Fruit fly (Drosophila melanogaster) whole organism, embryonic: ENCODE data around the gene janA.

Experiments used
- BtbVII ChIP-seq: fragments of 200-800 bp; sonication (Bioruptor generic); optimal IDR thresholded peaks from 3 replicates; lab custom pipeline; 2017; ENCODE audit warnings: missing biosample characterization, mild to moderate bottlenecking, missing genetic modification characterization
- CG10462 ChIP-seq: fragments of 200-800 bp; sonication (Bioruptor generic); optimal IDR thresholded peaks from 2 replicates; lab custom pipeline; 2016; ENCODE audit warnings: missing biosample characterization, missing genetic modification characterization
- CG11504 ChIP-seq: fragments of 200-800 bp; sonication (Bioruptor generic); optimal IDR thresholded peaks from 3 replicates; lab custom pipeline; 2019; ENCODE audit warnings: missing biosample characterization, mild to moderate bottlenecking, missing genetic modification characterization, moderate library complexity
- CG12219 ChIP-seq: fragments of 200-800 bp; sonication (Bioruptor generic); optimal IDR thresholded peaks from 3 replicates; lab custom pipeline; 2018; ENCODE audit warnings: missing biosample characterization, mild to moderate bottlenecking, missing genetic modification characterization
- CG12769 ChIP-seq: fragments of 200-800 bp; sonication (Bioruptor generic); optimal IDR thresholded peaks from 2 replicates; lab custom pipeline; 2019; ENCODE audit warnings: missing biosample characterization, mild to moderate bottlenecking, missing genetic modification characterization, moderate library complexity
- CG12942 ChIP-seq: fragments of 200-800 bp; sonication (Bioruptor generic); optimal IDR thresholded peaks from 3 replicates; lab custom pipeline; 2016; ENCODE audit warnings: missing biosample characterization, missing genetic modification characterization
- CG13424 ChIP-seq: fragments of 200-800 bp; sonication (Bioruptor generic); optimal IDR thresholded peaks from 2 replicates; lab custom pipeline; 2019; ENCODE audit warnings: missing biosample characterization, mild to moderate bottlenecking, missing genetic modification characterization, moderate library complexity
- CG13894 ChIP-seq: fragments of 200-800 bp; sonication (Bioruptor generic); optimal IDR thresholded peaks from 3 replicates; lab custom pipeline; 2018; ENCODE audit warnings: missing biosample characterization, mild to moderate bottlenecking, missing genetic modification characterization, moderate library complexity
- CG14710 ChIP-seq: fragments of 200-800 bp; sonication (Bioruptor generic); optimal IDR thresholded peaks from 3 replicates; lab custom pipeline; 2019; ENCODE audit warnings: missing biosample characterization, mild to moderate bottlenecking, missing genetic modification characterization, moderate library complexity
- CG15696 ChIP-seq: fragments of 200-800 bp; sonication (Bioruptor generic); optimal IDR thresholded peaks from 2 replicates; lab custom pipeline; 2019; ENCODE audit warnings: missing biosample characterization, mild to moderate bottlenecking, missing genetic modification characterization, moderate library complexity
- CG1603 ChIP-seq: fragments of 200-800 bp; sonication (Bioruptor generic); optimal IDR thresholded peaks from 2 replicates; lab custom pipeline; 2019; ENCODE audit warnings: missing biosample characterization, mild to moderate bottlenecking, missing genetic modification characterization, moderate library complexity
- CG1647 ChIP-seq: fragments of 200-800 bp; sonication (Bioruptor generic); optimal IDR thresholded peaks from 3 replicates; lab custom pipeline; 2016; ENCODE audit warnings: missing biosample characterization, missing genetic modification characterization
- CG18011 ChIP-seq: fragments of 200-800 bp; sonication (Bioruptor generic); optimal IDR thresholded peaks from 2 replicates; lab custom pipeline; 2017; ENCODE audit warnings: missing biosample characterization, missing genetic modification characterization, mild to moderate bottlenecking, moderate library complexity, missing genotype
- CG18476 ChIP-seq: fragments of 200-800 bp; sonication (Bioruptor generic); optimal IDR thresholded peaks from 2 replicates; lab custom pipeline; 2016; ENCODE audit warnings: missing biosample characterization, mild to moderate bottlenecking, missing genetic modification characterization
- CG18764 ChIP-seq: fragments of 200-800 bp; sonication (Bioruptor generic); optimal IDR thresholded peaks from 3 replicates; lab custom pipeline; 2016; ENCODE audit warnings: missing biosample characterization, missing genetic modification characterization
- CG2712 ChIP-seq: fragments of 200-800 bp; optimal IDR thresholded peaks from 3 replicates; lab custom pipeline; 2019; ENCODE audit warnings: missing biosample characterization, mild to moderate bottlenecking, missing genetic modification characterization, moderate library complexity
- CG31441 ChIP-seq: fragments of 200-800 bp; sonication (Bioruptor generic); IDR thresholded peaks from 2 replicates; pipeline ENCODE4 v1.3.6; 2022; ENCODE audit warnings: missing biosample characterization, missing genetic modification characterization
- CG3281 ChIP-seq: fragments of 200-800 bp; sonication (Bioruptor generic); optimal IDR thresholded peaks from 3 replicates; lab custom pipeline; 2017; ENCODE audit warnings: missing biosample characterization, mild to moderate bottlenecking, missing genetic modification characterization
- CG3847 ChIP-seq: fragments of 200-800 bp; sonication (Bioruptor generic); IDR thresholded peaks from 2 replicates; pipeline ENCODE4 v1.3.6; 2022; ENCODE audit warnings: missing biosample characterization, missing genetic modification characterization
- CG3995 ChIP-seq: fragments of 200-800 bp; sonication (Bioruptor generic); optimal IDR thresholded peaks from 3 replicates; lab custom pipeline; 2016; ENCODE audit warnings: missing biosample characterization, missing genetic modification characterization
- CG4282 ChIP-seq: fragments of 200-800 bp; sonication (Bioruptor generic); optimal IDR thresholded peaks from 2 replicates; lab custom pipeline; 2016; ENCODE audit warnings: missing biosample characterization, missing genetic modification characterization
- CG4360 ChIP-seq: fragments of 200-800 bp; sonication (Bioruptor generic); IDR thresholded peaks from 2 replicates; pipeline ENCODE4 v1.3.6; 2022; ENCODE audit warnings: missing biosample characterization, missing genetic modification characterization
- CG7372 ChIP-seq: fragments of 200-800 bp; sonication (Bioruptor generic); IDR thresholded peaks from 2 replicates; pipeline ENCODE4 v1.3.6; 2022; ENCODE audit warnings: missing biosample characterization, missing genetic modification characterization
- CG8290 ChIP-seq, 3 experiments: fragments of 200-800 bp; sonication (Bioruptor generic); optimal IDR thresholded peaks; 2 replicates each; lab custom pipeline; 2016 to 2019; ENCODE audit warnings: missing biosample characterization in 3 of 3, missing genetic modification characterization in 3 of 3, mild to moderate bottlenecking in 2 of 3, moderate library complexity in 1 of 3
- CrebB ChIP-seq: fragments of 200-800 bp; sonication (Bioruptor generic); optimal IDR thresholded peaks from 3 replicates; lab custom pipeline; 2018; ENCODE audit warnings: missing biosample characterization, mild to moderate bottlenecking, missing genetic modification characterization
- Ets65A ChIP-seq: fragments of 200-800 bp; sonication (Bioruptor generic); peaks from one replicate; lab custom pipeline; 2016; ENCODE audit warnings: missing biosample characterization, missing genetic modification characterization
- HLH3B ChIP-seq: fragments of 200-800 bp; sonication (Bioruptor generic); IDR thresholded peaks from 2 replicates; pipeline ENCODE4 v1.3.6; 2022; ENCODE audit warnings: missing biosample characterization, missing genetic modification characterization
- HLHmδ ChIP-seq: fragments of 200-800 bp; sonication (Bioruptor generic); optimal IDR thresholded peaks from 2 replicates; lab custom pipeline; 2018; ENCODE audit warnings: missing biosample characterization, mild to moderate bottlenecking, missing genetic modification characterization, moderate library complexity
- Hr51 ChIP-seq, 2 experiments: fragments of 200-800 bp; sonication (Bioruptor generic); optimal IDR thresholded peaks; 2 replicates in 1 of 2; 3 replicates in 1 of 2; lab custom pipeline; 2016 to 2018; ENCODE audit warnings: missing biosample characterization in 2 of 2, missing genetic modification characterization in 2 of 2, mild to moderate bottlenecking in 1 of 2, moderate library complexity in 1 of 2
- Oli ChIP-seq: fragments of 200-800 bp; sonication (Bioruptor generic); optimal IDR thresholded peaks from 2 replicates; lab custom pipeline; 2018; ENCODE audit warnings: missing biosample characterization, mild to moderate bottlenecking, missing genetic modification characterization, moderate library complexity
- Rfx ChIP-seq: fragments of 200-800 bp; sonication (Bioruptor generic); IDR thresholded peaks from 2 replicates; pipeline ENCODE4 v1.3.6; 2022; ENCODE audit warnings: missing biosample characterization, missing genetic modification characterization
- TFAM ChIP-seq: fragments of 200-800 bp; sonication (Bioruptor generic); optimal IDR thresholded peaks from 2 replicates; lab custom pipeline; 2017; ENCODE audit warnings: missing biosample characterization, missing genetic modification characterization, inconsistent platforms
- Xrp1 ChIP-seq: fragments of 200-800 bp; sonication (Bioruptor generic); IDR thresholded peaks from 2 replicates; pipeline ENCODE4 v1.3.6; 2022; ENCODE audit warnings: missing biosample characterization, missing genetic modification characterization
- cwo ChIP-seq: fragments of 200-800 bp; sonication (Bioruptor generic); optimal IDR thresholded peaks from 3 replicates; lab custom pipeline; 2017; ENCODE audit warnings: missing biosample characterization, missing genetic modification characterization, mild to moderate bottlenecking, moderate library complexity, missing genetic modification reagents
- dati ChIP-seq: fragments of 200-800 bp; sonication (Bioruptor generic); IDR thresholded peaks from 2 replicates; pipeline ENCODE4 v1.3.6; 2022; ENCODE audit warnings: missing biosample characterization, missing genetic modification characterization
- fd96Cb ChIP-seq: fragments of 200-800 bp; sonication (Bioruptor generic); optimal IDR thresholded peaks from 2 replicates; lab custom pipeline; 2018; ENCODE audit warnings: missing biosample characterization, mild to moderate bottlenecking, missing genetic modification characterization, moderate library complexity
- gro ChIP-seq: fragments of 200-800 bp; sonication (Bioruptor generic); optimal IDR thresholded peaks from 2 replicates; lab custom pipeline; 2016; ENCODE audit warnings: missing biosample characterization, missing genetic modification characterization
- ind ChIP-seq: fragments of 200-800 bp; sonication (Bioruptor generic); optimal IDR thresholded peaks from 3 replicates; lab custom pipeline; 2016; ENCODE audit warnings: missing biosample characterization, missing genetic modification characterization
- insv ChIP-seq, 2 experiments: fragments of 200-800 bp; sonication (Bioruptor generic); optimal IDR thresholded peaks; 3 replicates each; lab custom pipeline; 2016 to 2018; ENCODE audit warnings: missing biosample characterization in 2 of 2, missing genetic modification characterization in 2 of 2
- lab ChIP-seq: fragments of 200-800 bp; sonication (Bioruptor generic); optimal IDR thresholded peaks from 3 replicates; lab custom pipeline; 2017; ENCODE audit warnings: missing biosample characterization, missing genetic modification characterization, mild to moderate bottlenecking, moderate library complexity, missing genetic modification reagents
- lmd ChIP-seq: fragments of 200-800 bp; sonication (Bioruptor generic); IDR thresholded peaks from 2 replicates; pipeline ENCODE4 v1.3.6; 2022; ENCODE audit warnings: missing biosample characterization, missing genetic modification characterization
- lola ChIP-seq, 3 experiments: fragments of >200 bp in 2 of 3; fragments of 200-800 bp in 1 of 3; sonication (Bioruptor generic) in 1 of 3; optimal IDR thresholded peaks; 2 replicates each; lab custom pipeline; 2017 to 2019; ENCODE audit warnings: missing biosample characterization in 3 of 3, missing genetic modification characterization in 3 of 3, mild to moderate bottlenecking in 1 of 3, moderate library complexity in 1 of 3
- lov ChIP-seq, 2 experiments: fragments of 200-800 bp in 1 of 2; fragments of >200 bp in 1 of 2; sonication (Bioruptor generic) in 1 of 2; IDR thresholded peaks in 1 of 2; optimal IDR thresholded peaks in 1 of 2; 2 replicates in 1 of 2; 3 replicates in 1 of 2; pipeline versions ENCODE4 v1.3.6 to Lab custom; 2017 to 2022; ENCODE audit warnings: missing biosample characterization in 1 of 2, missing genetic modification characterization in 1 of 2
- pho ChIP-seq: fragments of 200-800 bp; sonication (Bioruptor generic); optimal IDR thresholded peaks from 2 replicates; lab custom pipeline; 2016; ENCODE audit warnings: missing biosample characterization, missing genetic modification characterization
- pnt ChIP-seq: fragments of 200-800 bp; sonication (Bioruptor generic); optimal IDR thresholded peaks from 3 replicates; lab custom pipeline; 2016; ENCODE audit warnings: missing biosample characterization, missing genetic modification characterization
- prd ChIP-seq, 3 experiments: fragments of >200 bp in 2 of 3; fragments of 200-800 bp in 1 of 3; sonication (Bioruptor generic) in 1 of 3; optimal IDR thresholded peaks in 2 of 3; IDR thresholded peaks in 1 of 3; 2 replicates in 2 of 3; 3 replicates in 1 of 3; pipeline versions ENCODE4 v1.3.6 to Lab custom; 2017 to 2022; ENCODE audit warnings: missing biosample characterization in 1 of 3, missing genetic modification characterization in 1 of 3
- repo ChIP-seq: fragments of 200-800 bp; sonication (Bioruptor generic); optimal IDR thresholded peaks from 2 replicates; lab custom pipeline; 2016; ENCODE audit warnings: missing biosample characterization, missing genetic modification characterization
- tgo ChIP-seq: fragments of 200-800 bp; sonication (Bioruptor generic); IDR thresholded peaks from 3 replicates; pipeline ENCODE4 v1.3.6; 2022; ENCODE audit warnings: missing biosample characterization, missing genetic modification characterization
- zfh2 ChIP-seq: fragments of 200-800 bp; sonication (Bioruptor generic); optimal IDR thresholded peaks from 2 replicates; lab custom pipeline; 2016; ENCODE audit warnings: missing biosample characterization, missing genetic modification characterization

Gene janA

dm6 chr3R:30083215-30083614 lies 43.9 kb upstream of the janA start (continued):
- 0 out of 3 replicates have a peak, but pooled peaks have one; percentile 16 for TF ChIP-seq tgo (GFP tag; lab: Robert Waterston, UW)
- peak in 1 of 2 experiments; percentile 44 for TF ChIP-seq Hr51 (GFP tag; optimal IDR thresholded peaks at IDR 0.05; lab: Kevin White, UChicago)
- TF ChIP-seq CG1603 (tag; lab: Kevin White, UChicago) = peak; percentile 16
- TF ChIP-seq CG2712 (tag; lab: Kevin White, UChicago) = peak; percentile 12
- no peak for TF ChIP-seq BtbVII
- TF ChIP-seq ind (GFP tag; lab: Kevin White, UChicago) = peak; percentile 16
- no peak for TF ChIP-seq CG10462 (GFP tag; lab: Kevin White, UChicago)
- peak; percentile 46 for TF ChIP-seq CG11504
- no peak for TF ChIP-seq CG4360 (GFP tag; lab: Robert Waterston, UW)
- TF ChIP-seq dati (GFP tag; lab: Robert Waterston, UW) = no peak
- TF ChIP-seq repo (GFP tag; lab: Kevin White, UChicago) = no peak
- TF ChIP-seq insv (GFP tag; optimal IDR thresholded peaks at IDR 0.05; lab: Kevin White, UChicago) = no peak
- TF ChIP-seq CG18476 (GFP tag; lab: Kevin White, UChicago) = no peak
- peak; percentile 25; the same call in 1 of the 2 replicates for TF ChIP-seq HLH3B (GFP tag; lab: Robert Waterston, UW)
- 0 out of 2 replicates have a peak, but pooled peaks have one; percentile 32 for TF ChIP-seq lmd
- no peak for TF ChIP-seq CG15696 (tag; lab: Kevin White, UChicago)
- TF ChIP-seq pho (GFP tag; lab: Kevin White, UChicago) = no peak
- TF ChIP-seq pnt (GFP tag; lab: Kevin White, UChicago) = no peak
- TF ChIP-seq Rfx = 0 out of 2 replicates have a peak, but pooled peaks have one; percentile 15
- peak; percentile 40 for TF ChIP-seq Oli (tag; lab: Kevin White, UChicago)
- TF ChIP-seq CG3847 (GFP tag; lab: Robert Waterston, UW) = no peak
- TF ChIP-seq prd (optimal IDR thresholded peaks at IDR 0.05; lab: Kevin White, UChicago) = no peak
- peak; percentile 26; the same call in 1 of the 3 replicates for TF ChIP-seq prd (GFP tag; IDR thresholded peaks at IDR 0.05; lab: Robert Waterston, UW)
- 0 out of 2 replicates have a peak, but pooled peaks have one; percentile 17 for TF ChIP-seq CG31441
- no peak for TF ChIP-seq CG12769 (tag; lab: Kevin White, UChicago)
- no peak for TF ChIP-seq CG14710 (tag; lab: Kevin White, UChicago)
- no peak for TF ChIP-seq CG8290 (GFP tag; optimal IDR thresholded peaks at IDR 0.05; lab: Kevin White, UChicago)
- peak in 1 of 2 experiments; percentile 4 for TF ChIP-seq CG8290 (tag; optimal IDR thresholded peaks at IDR 0.05; lab: Kevin White, UChicago)
- TF ChIP-seq CG13894 = no peak
- TF ChIP-seq zfh2 (GFP tag; lab: Kevin White, UChicago) = no peak
- peak; percentile 15; the same call in 1 of the 2 replicates for TF ChIP-seq Xrp1
- TF ChIP-seq CG12219 = no peak
- no peak for TF ChIP-seq gro (GFP tag; lab: Kevin White, UChicago)
- no peak for TF ChIP-seq CG3281 (GFP tag; lab: Kevin White, UChicago)
- TF ChIP-seq CG18764 (GFP tag; lab: Kevin White, UChicago) = no peak
- TF ChIP-seq lola (GFP tag; optimal IDR thresholded peaks at IDR 0.05; lab: Kevin White, UChicago) = no peak
- TF ChIP-seq CG12942 = no peak
- no peak for TF ChIP-seq lov (optimal IDR thresholded peaks at IDR 0.05; lab: Kevin White, UChicago)
- TF ChIP-seq lov (GFP tag; IDR thresholded peaks at IDR 0.05; lab: Robert Waterston, UW) = no peak
- TF ChIP-seq CG4282 = no peak
- no peak for TF ChIP-seq CG3995 (GFP tag; lab: Kevin White, UChicago)
- peak; percentile 20 for TF ChIP-seq lab (GFP tag; lab: Kevin White, UChicago)
- no peak for TF ChIP-seq TFAM (GFP tag; lab: Kevin White, UChicago)
- no peak for TF ChIP-seq CG18011 (GFP tag; lab: Kevin White, UChicago)
- peak; percentile 24 for TF ChIP-seq fd96Cb (tag; lab: Kevin White, UChicago)
- TF ChIP-seq CG1647 (GFP tag; lab: Kevin White, UChicago) = no peak
- no peak for TF ChIP-seq CG7372 (GFP tag; lab: Robert Waterston, UW)
- TF ChIP-seq Ets65A (GFP tag; lab: Kevin White, UChicago) = peak; percentile 81
- peak; percentile 12 for TF ChIP-seq CG13424 (tag; lab: Kevin White, UChicago)
- no peak for TF ChIP-seq CrebB (tag; lab: Kevin White, UChicago)
- no peak for TF ChIP-seq cwo
- no peak for TF ChIP-seq HLHmδ
